Worm (Caenorhabditis elegans): ENCODE measurements around the gene T09A5.15.

DNA sequence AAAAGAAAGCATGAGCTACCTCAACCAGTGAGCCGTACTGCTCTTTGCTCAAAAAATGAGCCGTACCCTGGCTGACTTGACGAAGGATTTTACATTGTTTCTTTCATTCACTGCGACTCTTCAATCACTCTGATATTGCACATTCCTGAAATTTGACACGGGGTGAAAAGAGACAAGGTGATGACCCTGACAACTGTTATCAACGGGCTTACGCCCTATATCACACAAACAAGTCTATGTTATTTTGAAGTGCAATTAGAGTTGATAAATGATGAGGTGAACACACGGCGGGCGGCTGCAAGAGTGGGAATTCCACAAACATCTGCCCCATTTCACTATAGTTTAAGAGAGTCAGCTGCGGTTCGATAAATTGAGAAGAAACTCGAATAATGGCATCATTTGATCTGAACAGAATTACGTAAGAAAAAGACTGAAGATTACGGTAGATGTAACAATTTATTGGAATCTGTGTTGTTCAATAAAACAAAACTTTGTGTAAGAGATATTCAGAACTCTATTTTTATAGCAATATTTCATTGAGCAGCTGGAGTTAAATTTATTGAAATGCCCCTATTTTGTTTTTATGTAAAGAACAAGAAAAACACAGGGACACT is 21.0 kb upstream of the T09A5.15 start:
- TF ChIP-seq F49E8.2 (tag; optimal IDR thresholded peaks at IDR 0.05; ENCODE audit: insufficient read depth) (no peak), aptf-3 (GFP tag; IDR thresholded peaks at IDR 0.05) (no peak), nhr-179 (tag; optimal IDR thresholded peaks at IDR 0.05) (no peak), cebp-1 (GFP tag; IDR thresholded peaks at IDR 0.05) (no peak), cebp-1 (tag; optimal IDR thresholded peaks at IDR 0.05) (no peak), F57C9.4 (tag; optimal IDR thresholded peaks at IDR 0.05) (no peak), snpc-3.4 (tag; optimal IDR thresholded peaks at IDR 0.05) (no peak), lin-26 (GFP tag; IDR thresholded peaks at IDR 0.05) (no peak), lsl-1 (GFP tag; optimal IDR thresholded peaks at IDR 0.05) (no peak)
